Fruit fly (Drosophila melanogaster) whole organism, prepupa: ENCODE measurements around the gene Ire1.

Source experiments
- CG11762 ChIP-seq: fragments of 200-800 bp; sonication (Bioruptor generic); optimal IDR thresholded peaks from 3 replicates; lab custom pipeline; 2016; ENCODE audit warnings: missing biosample characterization, missing genetic modification characterization; ENCODE audit not compliant: insufficient read depth
- CG11902 ChIP-seq: fragments of 200-800 bp; sonication (Bioruptor generic); optimal IDR thresholded peaks from 3 replicates; lab custom pipeline; 2016; ENCODE audit warnings: missing biosample characterization, missing genetic modification characterization
- CG15336 ChIP-seq: fragments of 200-800 bp; sonication (Bioruptor generic); IDR thresholded peaks from 2 replicates; pipeline ENCODE4 v1.3.6; 2022; ENCODE audit warnings: missing biosample characterization, missing genetic modification characterization
- CG31627 ChIP-seq: fragments of 200-800 bp; sonication (Bioruptor generic); optimal IDR thresholded peaks from 3 replicates; lab custom pipeline; 2016; ENCODE audit warnings: missing biosample characterization, missing genetic modification characterization
- CG32006 ChIP-seq: fragments of 200-800 bp; sonication (Bioruptor generic); optimal IDR thresholded peaks from 3 replicates; lab custom pipeline; 2017; ENCODE audit warnings: missing biosample characterization, mild to moderate bottlenecking, missing genetic modification characterization
- CG6163 ChIP-seq: fragments of 200-800 bp; sonication (Bioruptor generic); IDR thresholded peaks from 3 replicates; pipeline ENCODE4 v1.3.6; 2022; ENCODE audit warnings: missing biosample characterization, missing genetic modification characterization
- CG6276 ChIP-seq: fragments of 200-800 bp; sonication (Bioruptor generic); optimal IDR thresholded peaks from 2 replicates; lab custom pipeline; 2017; ENCODE audit warnings: missing biosample characterization, mild to moderate bottlenecking, missing genetic modification characterization
- CG6792 ChIP-seq: fragments of 200-800 bp; sonication (Bioruptor generic); optimal IDR thresholded peaks from 3 replicates; lab custom pipeline; 2016; ENCODE audit warnings: missing biosample characterization, missing genetic modification characterization
- CG6808 ChIP-seq: fragments of 200-800 bp; sonication (Bioruptor generic); optimal IDR thresholded peaks from 3 replicates; lab custom pipeline; 2017; ENCODE audit warnings: missing biosample characterization, missing genetic modification characterization, mild to moderate bottlenecking, moderate library complexity, missing genetic modification reagents
- CG6854 ChIP-seq: fragments of 200-800 bp; sonication (Bioruptor generic); optimal IDR thresholded peaks from 2 replicates; lab custom pipeline; 2017; ENCODE audit warnings: missing biosample characterization, mild to moderate bottlenecking, missing genetic modification characterization
- CG7368 ChIP-seq: fragments of 200-800 bp; sonication (Bioruptor generic); optimal IDR thresholded peaks from 3 replicates; lab custom pipeline; 2016; ENCODE audit warnings: missing biosample characterization, missing genetic modification characterization
- CG8119 ChIP-seq: fragments of 200-800 bp; sonication (Bioruptor generic); IDR thresholded peaks from 3 replicates; pipeline ENCODE4 v1.3.6; 2022; ENCODE audit warnings: missing biosample characterization, missing genetic modification characterization
- CG9139 ChIP-seq: fragments of 200-800 bp; sonication (Bioruptor generic); optimal IDR thresholded peaks from 3 replicates; lab custom pipeline; 2017; ENCODE audit warnings: missing biosample characterization, mild to moderate bottlenecking, missing genetic modification characterization
- Eip75B ChIP-seq: fragments of 200-800 bp; sonication (Bioruptor generic); optimal IDR thresholded peaks from 3 replicates; lab custom pipeline; 2016; ENCODE audit warnings: missing biosample characterization, missing genetic modification characterization
- Eip78C ChIP-seq: fragments of 200-800 bp; sonication (Bioruptor generic); peaks from one replicate; lab custom pipeline; 2016; ENCODE audit warnings: missing biosample characterization, missing genetic modification characterization
- Gug ChIP-seq: fragments of 200-800 bp; sonication (Bioruptor generic); IDR thresholded peaks from 2 replicates; pipeline ENCODE4 v1.3.6; 2022; ENCODE audit warnings: missing biosample characterization, missing genetic modification characterization
- Hr38 ChIP-seq: sonication (Bioruptor generic); optimal IDR thresholded peaks from 2 replicates; lab custom pipeline; 2016; ENCODE audit warnings: missing biosample characterization, missing genetic modification characterization
- Hr4 ChIP-seq: fragments of 200-800 bp; sonication (Bioruptor generic); optimal IDR thresholded peaks from 3 replicates; lab custom pipeline; 2016; ENCODE audit warnings: missing biosample characterization, missing genetic modification characterization
- Lpt ChIP-seq: fragments of 200-800 bp; sonication (Bioruptor generic); optimal IDR thresholded peaks from 3 replicates; lab custom pipeline; 2016; ENCODE audit warnings: missing biosample characterization, missing genetic modification characterization
- Met ChIP-seq: fragments of 200-800 bp; sonication (Bioruptor generic); optimal IDR thresholded peaks from 3 replicates; lab custom pipeline; 2016; ENCODE audit warnings: missing biosample characterization, missing genetic modification characterization
- OdsH ChIP-seq: fragments of 200-800 bp; sonication (Bioruptor generic); optimal IDR thresholded peaks from 3 replicates; lab custom pipeline; 2016; ENCODE audit warnings: missing biosample characterization, missing genetic modification characterization
- Smox ChIP-seq: fragments of 200-800 bp; sonication (Bioruptor generic); optimal IDR thresholded peaks from 3 replicates; lab custom pipeline; 2016; ENCODE audit warnings: missing biosample characterization, missing genetic modification characterization
- Sox102F ChIP-seq: fragments of 200-800 bp; sonication (Bioruptor generic); optimal IDR thresholded peaks from 2 replicates; lab custom pipeline; 2016; ENCODE audit warnings: missing biosample characterization, mild to moderate bottlenecking, missing genetic modification characterization
- Sox14 ChIP-seq: fragments of 200-800 bp; sonication (Bioruptor generic); optimal IDR thresholded peaks from 3 replicates; lab custom pipeline; 2016; ENCODE audit warnings: missing biosample characterization, missing genetic modification characterization
- achi ChIP-seq: fragments of 200-800 bp; sonication (Bioruptor generic); optimal IDR thresholded peaks from 3 replicates; lab custom pipeline; 2016; ENCODE audit warnings: missing biosample characterization, missing genetic modification characterization
- acj6 ChIP-seq: fragments of 200-800 bp; sonication (Bioruptor generic); optimal IDR thresholded peaks from 3 replicates; lab custom pipeline; 2016; ENCODE audit warnings: missing biosample characterization, missing genetic modification characterization
- dac ChIP-seq: fragments of 200-800 bp; sonication (Bioruptor generic); optimal IDR thresholded peaks from 2 replicates; lab custom pipeline; 2017; ENCODE audit warnings: missing biosample characterization, mild to moderate bottlenecking, missing genetic modification characterization
- eg ChIP-seq: fragments of 200-800 bp; sonication (Bioruptor generic); IDR thresholded peaks from 3 replicates; pipeline ENCODE4 v1.3.6; 2022; ENCODE audit warnings: missing biosample characterization, missing genetic modification characterization
- esn ChIP-seq: fragments of 200-800 bp; sonication (Bioruptor generic); optimal IDR thresholded peaks from 2 replicates; lab custom pipeline; 2016; ENCODE audit warnings: missing biosample characterization, mild to moderate bottlenecking, missing genetic modification characterization, moderate library complexity
- fkh ChIP-seq: fragments of 200-800 bp; sonication (Bioruptor generic); optimal IDR thresholded peaks from 3 replicates; lab custom pipeline; 2017; ENCODE audit warnings: missing biosample characterization, mild to moderate bottlenecking, missing genetic modification characterization, moderate library complexity
- lz ChIP-seq: fragments of 200-800 bp; sonication (Bioruptor generic); optimal IDR thresholded peaks from 3 replicates; lab custom pipeline; 2016; ENCODE audit warnings: missing biosample characterization, missing genetic modification characterization
- net ChIP-seq: fragments of 200-800 bp; sonication (Bioruptor generic); optimal IDR thresholded peaks from 3 replicates; lab custom pipeline; 2016; ENCODE audit warnings: missing biosample characterization, missing genetic modification characterization
- pdm3 ChIP-seq: fragments of 200-800 bp; sonication (Bioruptor generic); optimal IDR thresholded peaks from 3 replicates; lab custom pipeline; 2016; ENCODE audit warnings: missing biosample characterization, missing genetic modification characterization
- salr ChIP-seq, 2 experiments: fragments of 200-800 bp; sonication (Bioruptor generic); optimal IDR thresholded peaks; 3 replicates each; lab custom pipeline; 2016 to 2018; ENCODE audit warnings: missing biosample characterization in 2 of 2, missing genetic modification characterization in 2 of 2, mild to moderate bottlenecking in 1 of 2
- svp ChIP-seq: fragments of 200-800 bp; sonication (Bioruptor generic); peaks from one replicate; lab custom pipeline; 2016; ENCODE audit warnings: missing biosample characterization, missing genetic modification characterization
- topi ChIP-seq: fragments of 200-800 bp; sonication (Bioruptor generic); optimal IDR thresholded peaks from 3 replicates; lab custom pipeline; 2016; ENCODE audit warnings: missing biosample characterization, missing genetic modification characterization

Gene Ire1

dm6 chr3R:19892046-19892445, 31.0 kb upstream of the Ire1 start (continued):
- TF ChIP-seq Lpt (GFP tag; lab: Kevin White, UChicago) (no peak), topi (GFP tag; lab: Kevin White, UChicago) (no peak), Sox102F (GFP tag; lab: Kevin White, UChicago) (no peak), CG6792 (GFP tag; lab: Kevin White, UChicago) (no peak), CG15336 (GFP tag; lab: Robert Waterston, UW) (peak; percentile 72), CG9139 (GFP tag; lab: Kevin White, UChicago) (no peak), achi (GFP tag; lab: Kevin White, UChicago) (peak; percentile 32)

dm6 chr3R:19891363-19891762, 30.3 kb upstream of the Ire1 start:
- no peak for TF ChIP-seq Gug
- TF ChIP-seq Eip78C (GFP tag; lab: Kevin White, UChicago), result peak; percentile 59
- 0 out of 3 replicates have a peak, but pooled peaks have one; percentile 26 for TF ChIP-seq eg (GFP tag; lab: Robert Waterston, UW)
- TF ChIP-seq Met (GFP tag; lab: Kevin White, UChicago), result no peak

- TF ChIP-seq net (GFP tag; lab: Kevin White, UChicago) (peak; percentile 20), acj6 (peak; percentile 5), Eip75B (GFP tag; lab: Kevin White, UChicago) (no peak), CG8119 (GFP tag; lab: Robert Waterston, UW) (no peak), CG6276 (no peak), pdm3 (GFP tag; lab: Kevin White, UChicago) (peak; percentile 8), Met (GFP tag; lab: Kevin White, UChicago) (no peak), Smox (no peak), CG9139 (GFP tag; lab: Kevin White, UChicago) (no peak), Eip78C (GFP tag; lab: Kevin White, UChicago) (no peak), CG11762 (GFP tag; lab: Kevin White, UChicago) (no peak), CG6792 (GFP tag; lab: Kevin White, UChicago) (no peak), svp (GFP tag; lab: Kevin White, UChicago) (peak; percentile 71), CG6163 (GFP tag; lab: Robert Waterston, UW) (0 out of 3 replicates have a peak, but pooled peaks have one; percentile 20), fkh (GFP tag; lab: Kevin White, UChicago) (no peak), Hr38 (GFP tag; lab: Kevin White, UChicago) (no peak), dac (GFP tag; lab: Kevin White, UChicago) (no peak), lz (GFP tag; lab: Kevin White, UChicago) (no peak), Lpt (GFP tag; lab: Kevin White, UChicago) (no peak), CG6808 (no peak), CG11902 (GFP tag; lab: Kevin White, UChicago) (no peak), esn (GFP tag; lab: Kevin White, UChicago) (no peak), eg (GFP tag; lab: Robert Waterston, UW) (peak; percentile 34; the same call in 1 of the 3 replicates), CG31627 (GFP tag; lab: Kevin White, UChicago) (no peak), Sox14 (GFP tag; lab: Kevin White, UChicago) (peak; percentile 4), Hr4 (peak; percentile 12), CG32006 (peak; percentile 16), Sox102F (GFP tag; lab: Kevin White, UChicago) (no peak), CG6854 (GFP tag; lab: Kevin White, UChicago) (no peak), CG7368 (GFP tag; lab: Kevin White, UChicago) (no peak)
These were observed 29.4 kb upstream of the Ire1 start, which contains the start of gene CG4733 for dm6 chr3R:19890340-19890998. CG4733 (plus strand) TSS chr3R:19890689.

dm6 chr3R:19889603-19890187, 28.6 kb upstream of the Ire1 start:
- TF ChIP-seq Eip78C (GFP tag; lab: Kevin White, UChicago) (peak; percentile 46), CG32006 (peak; percentile 31), CG6276 (peak; percentile 60), salr (GFP tag; optimal IDR thresholded peaks at IDR 0.05; lab: Kevin White, UChicago) (no peak), OdsH (GFP tag; lab: Kevin White, UChicago) (no peak), fkh (GFP tag; lab: Kevin White, UChicago) (peak; percentile 68), acj6 (no peak), CG6163 (GFP tag; lab: Robert Waterston, UW) (0 out of 3 replicates have a peak, but pooled peaks have one; percentile 6)
- TF ChIP-seq, all 60 proteins: peak for 5
